Worm (Caenorhabditis elegans) whole organism, L4 larva: ENCODE results near the gene F52B10.3.

ENCODE experiments used
- F37D6.2 ChIP-seq: sonication (generic microtip); optimal IDR thresholded peaks from 2 replicates; lab custom pipeline; 2016; ENCODE audit warnings: mild to moderate bottlenecking, missing genetic modification characterization, missing compliant biosample characterization
- F44E2.7 ChIP-seq: fragments of 200-800 bp; sonication (Bioruptor generic); IDR thresholded peaks from 2 replicates; pipeline ENCODE4 v2.1.2; 2022; ENCODE audit warnings: missing genetic modification characterization, missing compliant biosample characterization
- T26A8.4 ChIP-seq: fragments of 200-800 bp; sonication (Bioruptor generic); IDR thresholded peaks from 2 replicates; pipeline ENCODE4 v1.3.6; 2022; ENCODE audit warnings: missing genetic modification characterization, missing compliant biosample characterization
- Y5F2A.4 ChIP-seq: fragments of 200-800 bp; sonication (Bioruptor generic); optimal IDR thresholded peaks from 2 replicates; lab custom pipeline; 2018; ENCODE audit warnings: mild to moderate bottlenecking, missing genetic modification characterization, missing compliant biosample characterization
- aly-2 ChIP-seq: sonication (generic microtip); optimal IDR thresholded peaks from 2 replicates; lab custom pipeline; 2018; ENCODE audit warnings: missing biosample characterization, missing genetic modification characterization
- ceh-20 ChIP-seq: fragments of 200-800 bp; sonication (Bioruptor generic); IDR thresholded peaks from 2 replicates; pipeline ENCODE4 v1.3.6; 2022; ENCODE audit warnings: missing genetic modification reagents, missing genetic modification characterization, missing compliant biosample characterization
- ceh-62 ChIP-seq: sonication (generic microtip); optimal IDR thresholded peaks from 2 replicates; lab custom pipeline; 2017; ENCODE audit warnings: missing biosample characterization, missing genetic modification characterization
- ceh-82 ChIP-seq: sonication (generic microtip); optimal IDR thresholded peaks from 2 replicates; lab custom pipeline; 2017; ENCODE audit warnings: missing biosample characterization, missing genetic modification characterization
- ctbp-1 ChIP-seq: fragments of 200-800 bp; sonication (Bioruptor generic); IDR thresholded peaks from 2 replicates; pipeline ENCODE4 v1.3.6; 2022; ENCODE audit warnings: missing genetic modification reagents, missing genetic modification characterization, missing compliant biosample characterization
- daf-16 ChIP-seq, 3 experiments: sonication (generic microtip); optimal IDR thresholded peaks; 2 replicates each; lab custom pipeline; 2016 to 2017; ENCODE audit warnings: missing genetic modification characterization in 3 of 3, missing genetic modification reagents in 3 of 3, mild to moderate bottlenecking in 2 of 3, missing compliant biosample characterization in 2 of 3, missing biosample characterization in 1 of 3, moderate library complexity in 1 of 3
- daf-8 ChIP-seq: fragments of 200-800 bp; sonication (Bioruptor generic); IDR thresholded peaks from 2 replicates; pipeline ENCODE4 v1.3.6; 2022; ENCODE audit warnings: missing genetic modification characterization, missing compliant biosample characterization
- dmd-6 ChIP-seq: fragments of 200-800 bp; sonication (Bioruptor generic); IDR thresholded peaks from 2 replicates; pipeline ENCODE4 v1.3.6; 2022; ENCODE audit warnings: missing genetic modification reagents, missing genetic modification characterization, missing compliant biosample characterization
- dmd-9 ChIP-seq: fragments of 200-800 bp; sonication (Bioruptor generic); IDR thresholded peaks from 2 replicates; pipeline ENCODE4 v1.3.6; 2022; ENCODE audit warnings: missing genetic modification reagents, missing genetic modification characterization, missing compliant biosample characterization
- dve-1 ChIP-seq: sonication (generic microtip); optimal IDR thresholded peaks from 2 replicates; lab custom pipeline; 2017; ENCODE audit warnings: antibody characterized with exemption, mild to moderate bottlenecking, missing genetic modification characterization, missing compliant biosample characterization; ENCODE audit not compliant: insufficient read depth
- egl-43 ChIP-seq: fragments of 200-800 bp; sonication (Bioruptor generic); IDR thresholded peaks from 2 replicates; pipeline ENCODE4 v1.3.6; 2022; ENCODE audit warnings: missing genetic modification reagents, missing genetic modification characterization, missing compliant biosample characterization
- fkh-10 ChIP-seq: fragments of 150-350 bp; optimal IDR thresholded peaks from 2 replicates; lab custom pipeline; 2014; ENCODE audit warnings: missing biosample characterization, missing genetic modification reagents, missing genetic modification characterization
- gei-8 ChIP-seq: fragments of 200-800 bp; sonication (Bioruptor generic); optimal IDR thresholded peaks from 2 replicates; lab custom pipeline; 2018; ENCODE audit warnings: mild to moderate bottlenecking, missing genetic modification characterization, missing compliant biosample characterization
- jun-1 ChIP-seq: fragments of 150-350 bp; optimal IDR thresholded peaks from 2 replicates; lab custom pipeline; 2014; ENCODE audit warnings: missing biosample characterization, missing genetic modification reagents, missing genetic modification characterization
- lin-1 ChIP-seq: fragments of 200-800 bp; sonication (Bioruptor generic); IDR thresholded peaks from 2 replicates; pipeline ENCODE4 v1.3.6; 2022; ENCODE audit warnings: missing genetic modification reagents, missing genetic modification characterization, missing compliant biosample characterization
- lin-29 ChIP-seq: fragments of 200-800 bp; sonication (Bioruptor generic); IDR thresholded peaks from 2 replicates; pipeline ENCODE4 v1.3.6; 2022; ENCODE audit warnings: missing genetic modification reagents, missing genetic modification characterization, missing compliant biosample characterization
- lin-38 ChIP-seq: fragments of 200-800 bp; sonication (Bioruptor generic); IDR thresholded peaks from 2 replicates; pipeline ENCODE4 v1.3.6; 2022; ENCODE audit warnings: missing genetic modification reagents, missing genetic modification characterization, missing compliant biosample characterization
- lir-3 ChIP-seq: sonication (generic microtip); optimal IDR thresholded peaks from 2 replicates; lab custom pipeline; 2016; ENCODE audit warnings: mild to moderate bottlenecking, missing genetic modification characterization, missing compliant biosample characterization
- lsy-2 ChIP-seq, 2 experiments: fragments of 150-350 bp in 1 of 2; sonication (generic microtip) in 1 of 2; optimal IDR thresholded peaks; 2 replicates each; lab custom pipeline; 2014 to 2017; ENCODE audit warnings: missing biosample characterization in 2 of 2, missing genetic modification characterization in 2 of 2
- mdt-29 ChIP-seq: fragments of 200-800 bp; sonication (Bioruptor generic); IDR thresholded peaks from 2 replicates; pipeline ENCODE4 v1.3.6; 2022; ENCODE audit warnings: missing genetic modification reagents, missing genetic modification characterization, missing compliant biosample characterization
- mep-1 ChIP-seq: fragments of 150-350 bp; sonication (generic microtip); optimal IDR thresholded peaks from 3 replicates; lab custom pipeline; 2014; ENCODE audit warnings: missing biosample characterization, missing genetic modification characterization
- mes-2 ChIP-seq: sonication (generic microtip); optimal IDR thresholded peaks from 2 replicates; lab custom pipeline; 2016; ENCODE audit warnings: missing genotype, mild to moderate bottlenecking, missing genetic modification characterization, missing compliant biosample characterization; ENCODE audit not compliant: poor library complexity, severe bottlenecking
- nhr-10 ChIP-seq: fragments of 150-350 bp; optimal IDR thresholded peaks from 2 replicates; lab custom pipeline; 2014; ENCODE audit warnings: missing biosample characterization, missing genetic modification characterization
- nhr-102 ChIP-seq: sonication (generic microtip); optimal IDR thresholded peaks from 2 replicates; lab custom pipeline; 2016; ENCODE audit warnings: mild to moderate bottlenecking, missing genetic modification characterization, moderate library complexity, missing compliant biosample characterization
- nhr-111 ChIP-seq: fragments of 200-800 bp; sonication (Bioruptor generic); optimal IDR thresholded peaks from 2 replicates; lab custom pipeline; 2018; ENCODE audit warnings: mild to moderate bottlenecking, missing genetic modification characterization, missing compliant biosample characterization
- nhr-25 ChIP-seq: sonication (generic microtip); optimal IDR thresholded peaks from 2 replicates; lab custom pipeline; 2017; ENCODE audit warnings: missing genetic modification characterization, mild to moderate bottlenecking, missing compliant biosample characterization, antibody characterized with exemption, moderate library complexity, borderline replicate concordance; ENCODE audit not compliant: insufficient read depth
- nhr-48 ChIP-seq: sonication (generic microtip); optimal IDR thresholded peaks from 2 replicates; lab custom pipeline; 2016; ENCODE audit warnings: mild to moderate bottlenecking, missing genetic modification characterization, missing compliant biosample characterization
- nhr-76 ChIP-seq: fragments of 150-350 bp; optimal IDR thresholded peaks from 2 replicates; lab custom pipeline; 2014; ENCODE audit warnings: missing biosample characterization, missing genetic modification characterization
- php-3 ChIP-seq: fragments of 200-800 bp; sonication (Bioruptor generic); IDR thresholded peaks from 2 replicates; pipeline ENCODE4 v1.3.6; 2022; ENCODE audit warnings: missing genetic modification reagents, missing genetic modification characterization, missing compliant biosample characterization
- pqm-1 ChIP-seq: sonication (generic microtip); optimal IDR thresholded peaks from 2 replicates; lab custom pipeline; 2017; ENCODE audit warnings: missing biosample characterization, missing genetic modification characterization
- sdz-12 ChIP-seq: fragments of 200-800 bp; sonication (Bioruptor generic); optimal IDR thresholded peaks from 2 replicates; lab custom pipeline; 2018; ENCODE audit warnings: mild to moderate bottlenecking, missing genetic modification characterization, missing compliant biosample characterization
- skn-1 ChIP-seq: fragments of 150-350 bp; optimal IDR thresholded peaks from 2 replicates; lab custom pipeline; 2014; ENCODE audit warnings: missing biosample characterization, missing genetic modification characterization
- spr-1 ChIP-seq: sonication (generic microtip); optimal IDR thresholded peaks from 2 replicates; lab custom pipeline; 2016; ENCODE audit warnings: mild to moderate bottlenecking, missing genetic modification characterization, missing compliant biosample characterization
- unc-130 ChIP-seq: sonication (generic microtip); optimal IDR thresholded peaks from 2 replicates; lab custom pipeline; 2016; ENCODE audit warnings: missing genetic modification reagents, missing genetic modification characterization, missing compliant biosample characterization
- unc-39 ChIP-seq: sonication (generic microtip); optimal IDR thresholded peaks from 2 replicates; lab custom pipeline; 2017; ENCODE audit warnings: missing biosample characterization, missing genetic modification characterization
- unc-62 ChIP-seq, 3 experiments: fragments of 150-350 bp in 1 of 3; sonication (generic microtip); optimal IDR thresholded peaks in 2 of 3; peaks in 1 of 3; 1 replicate in 1 of 3; 2 replicates in 2 of 3; lab custom pipeline; 2014 to 2017; ENCODE audit warnings: missing biosample characterization in 3 of 3, missing genetic modification characterization in 3 of 3, missing genetic modification reagents in 3 of 3, missing genotype in 1 of 3
- zag-1 ChIP-seq: fragments of 150-350 bp; optimal IDR thresholded peaks from 2 replicates; lab custom pipeline; 2014; ENCODE audit warnings: missing biosample characterization, missing genetic modification characterization

The F52B10.3 gene

DNA sequence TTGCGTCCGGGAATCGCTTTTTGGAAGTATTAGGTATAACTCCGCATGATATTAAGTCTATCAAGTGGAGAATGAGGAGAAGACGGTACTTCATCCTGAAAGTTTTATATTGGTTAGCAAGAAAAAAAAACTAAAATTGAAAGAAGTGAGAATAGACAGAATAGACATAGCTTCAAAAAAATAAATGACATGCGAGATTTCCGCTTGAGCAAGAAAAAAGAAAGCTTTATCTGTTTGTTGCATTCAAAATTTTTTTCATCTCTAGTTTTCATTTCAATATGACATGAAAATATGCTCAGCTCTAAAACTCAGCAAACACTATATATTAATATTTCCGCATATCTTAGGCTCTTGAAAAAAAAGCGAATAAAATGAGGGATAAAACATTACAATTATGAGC lies 25.7 kb upstream of the F52B10.3 start, which contains the start of gene hst-3.2:
Gene hst-3.2 (minus strand): TSS at position 101 of the 400 bp plus-strand sequence.
- TF ChIP-seq mes-2 (tag; lab: Kevin White, UChicago) (no peak), F37D6.2 (tag; lab: Kevin White, UChicago) (no peak), dmd-9 (GFP tag; lab: Robert Waterston, UW) (no peak), jun-1 (tag; lab: Kevin White, UChicago) (no peak), nhr-111 (GFP tag; lab: Kevin White, UChicago) (no peak), lir-3 (no peak), egl-43 (GFP tag; lab: Robert Waterston, UW) (no peak), unc-62 (GFP tag; optimal IDR thresholded peaks at IDR 0.05 in 1 of 2; lab: Kevin White, UChicago) (no peak), unc-62 (tag; optimal IDR thresholded peaks at IDR 0.05; lab: Kevin White, UChicago) (no peak), T26A8.4 (GFP tag; lab: Robert Waterston, UW) (no peak), zag-1 (tag; lab: Kevin White, UChicago) (no peak), aly-2 (no peak), lsy-2 (tag; optimal IDR thresholded peaks at IDR 0.05; lab: Kevin White, UChicago) (no peak), nhr-25 (no peak)

DNA sequence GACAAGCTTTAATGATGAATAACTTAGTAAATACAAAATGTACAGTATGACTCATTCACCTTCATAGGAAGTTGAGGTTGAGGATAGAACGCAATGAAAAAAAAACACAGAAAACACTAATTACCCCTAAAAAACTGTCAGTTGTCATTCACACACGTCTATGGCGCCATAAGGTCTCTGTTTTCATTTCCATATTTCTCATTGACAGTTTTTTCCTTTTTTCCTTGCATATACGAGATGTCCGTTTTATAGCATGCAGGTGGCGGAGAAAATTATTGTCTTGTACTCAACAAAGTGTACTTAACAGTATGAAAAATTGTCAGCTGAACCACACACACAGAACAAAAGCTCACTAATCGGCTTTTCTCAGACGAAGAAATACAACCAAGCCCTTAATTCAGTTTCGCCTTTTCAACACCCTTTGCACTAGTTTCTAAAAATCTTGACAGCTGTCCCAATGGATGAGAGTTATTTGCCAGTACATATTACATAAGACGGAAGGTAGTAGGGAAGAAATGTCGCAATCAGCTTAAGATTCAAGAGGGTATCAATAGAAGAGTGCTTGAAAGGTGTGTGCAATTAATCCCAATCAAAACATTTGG lies 24.5 kb upstream of the F52B10.3 start:
- TF ChIP-seq lin-1 (no peak), unc-62 (GFP tag; optimal IDR thresholded peaks at IDR 0.05 in 1 of 2; lab: Kevin White, UChicago) (peak in 1 of 2 experiments; percentile 95), unc-62 (tag; optimal IDR thresholded peaks at IDR 0.05; lab: Kevin White, UChicago) (no peak), ceh-20 (no peak), F44E2.7 (GFP tag; lab: Robert Waterston, UW) (no peak)
- TF ChIP-seq, all 104 proteins: peak for 1

DNA sequence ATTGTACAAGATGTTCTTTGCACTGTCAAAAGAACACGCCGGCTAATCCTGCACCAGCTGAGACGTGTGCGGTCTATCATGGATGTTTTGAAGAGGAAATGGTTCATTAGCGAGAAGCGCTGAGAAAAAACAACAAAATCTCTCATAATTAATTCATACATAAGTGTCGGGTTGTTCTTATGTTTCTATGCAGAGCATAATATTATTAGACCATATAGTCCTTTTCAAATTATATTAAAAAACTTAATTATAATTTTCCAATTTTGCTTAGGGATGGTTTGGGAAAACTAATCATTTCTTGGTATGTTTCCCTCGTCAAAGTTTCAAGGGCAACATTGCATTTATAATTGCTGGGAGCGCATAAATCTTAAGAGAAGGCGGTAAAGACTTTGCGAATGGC lies 23.6 kb upstream of the F52B10.3 start:
- TF ChIP-seq dmd-9 (GFP tag; lab: Robert Waterston, UW) (no peak), lin-38 (GFP tag; lab: Robert Waterston, UW) (no peak), dmd-6 (GFP tag; lab: Robert Waterston, UW) (no peak), ceh-62 (tag; lab: Kevin White, UChicago) (no peak), lin-29 (GFP tag; lab: Robert Waterston, UW) (no peak), unc-39 (no peak), nhr-102 (no peak), nhr-48 (tag; lab: Kevin White, UChicago) (no peak), Y5F2A.4 (GFP tag; lab: Kevin White, UChicago) (no peak), T26A8.4 (GFP tag; lab: Robert Waterston, UW) (no peak), dve-1 (tag; lab: Kevin White, UChicago) (no peak), sdz-12 (no peak), gei-8 (GFP tag; lab: Kevin White, UChicago) (no peak)

DNA sequence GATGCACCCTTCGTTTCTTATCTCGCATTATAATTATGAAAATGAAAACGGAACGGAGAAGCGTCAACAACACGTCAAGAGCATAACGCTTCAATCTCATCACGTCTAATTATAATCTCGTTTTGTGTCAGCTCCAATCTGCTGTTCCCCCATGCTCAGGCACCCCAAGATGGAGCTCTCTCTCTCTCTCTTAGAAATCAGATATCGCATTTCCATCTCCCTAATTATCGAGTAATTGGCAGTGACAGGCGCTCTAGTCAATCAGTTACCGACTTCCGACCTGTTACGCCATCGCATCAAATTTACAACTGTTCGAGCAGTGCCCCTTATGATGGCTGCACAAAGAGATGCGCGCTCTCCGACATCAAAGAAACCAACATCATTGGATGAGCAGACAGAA lies 22.3 kb upstream of the F52B10.3 start:
- TF ChIP-seq unc-130 (GFP tag; lab: Kevin White, UChicago) (no peak), unc-62 (GFP tag; optimal IDR thresholded peaks at IDR 0.05 in 1 of 2; lab: Kevin White, UChicago) (peak in 1 of 2 experiments; percentile 33), unc-62 (tag; optimal IDR thresholded peaks at IDR 0.05; lab: Kevin White, UChicago) (no peak)

DNA sequence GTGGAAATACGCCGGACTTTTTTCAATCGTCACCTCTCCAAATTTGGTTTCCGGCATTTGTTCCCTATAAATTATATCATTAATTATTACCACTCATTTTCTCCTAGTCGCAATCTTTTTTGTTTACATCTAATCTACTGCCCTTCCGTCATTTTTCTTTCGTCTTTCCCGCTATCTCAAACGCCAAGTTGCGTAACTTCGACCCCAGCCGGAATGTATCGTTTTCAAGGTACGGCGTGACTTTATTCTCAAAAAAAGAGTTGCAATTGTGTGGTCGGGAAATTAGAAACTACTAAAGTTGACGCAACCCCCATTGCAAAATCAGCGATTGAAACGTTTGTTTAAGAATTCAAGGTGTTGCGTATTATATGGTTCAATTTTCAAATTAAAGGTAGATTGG lies 21.3 kb upstream of the F52B10.3 start:
- TF ChIP-seq dmd-6 (GFP tag; lab: Robert Waterston, UW) (no peak), lin-29 (GFP tag; lab: Robert Waterston, UW) (no peak), nhr-76 (tag; lab: Kevin White, UChicago) (no peak), spr-1 (tag; lab: Kevin White, UChicago) (no peak), pqm-1 (tag; lab: Kevin White, UChicago) (no peak), daf-16 (GFP tag; optimal IDR thresholded peaks at IDR 0.05; lab: Kevin White, UChicago) (no peak), daf-16 (tag; optimal IDR thresholded peaks at IDR 0.05; lab: Kevin White, UChicago) (no peak), lir-3 (no peak), egl-43 (GFP tag; lab: Robert Waterston, UW) (no peak), skn-1 (tag; lab: Kevin White, UChicago) (no peak), nhr-10 (tag; lab: Kevin White, UChicago) (no peak), fkh-10 (GFP tag; lab: Kevin White, UChicago) (no peak), ceh-82 (tag; lab: Kevin White, UChicago) (no peak), daf-8 (GFP tag; lab: Robert Waterston, UW) (no peak), mep-1 (no peak), ctbp-1 (GFP tag; lab: Robert Waterston, UW) (no peak), php-3 (GFP tag; lab: Robert Waterston, UW) (no peak), mes-2 (tag; lab: Kevin White, UChicago) (no peak), F44E2.7 (GFP tag; lab: Robert Waterston, UW) (no peak), mdt-29 (GFP tag; lab: Robert Waterston, UW) (no peak)
